Worm (Caenorhabditis elegans) whole organism, L4 larva: ENCODE results near the gene R01E6.2.
A peak's percentile ranks its signal among the peaks of the same experiment; 100 is the strongest.

Experiments
- F26F4.8 ChIP-seq: fragments of 200-800 bp; sonication (Bioruptor generic); conservative IDR thresholded peaks from 2 replicates; pipeline ENCODE4 v1.3.6; 2022; ENCODE audit warnings: missing genetic modification characterization, missing compliant biosample characterization
- T20F7.1 ChIP-seq: fragments of 200-800 bp; sonication (Bioruptor generic); optimal IDR thresholded peaks from 2 replicates; lab custom pipeline; 2018; ENCODE audit warnings: mild to moderate bottlenecking, missing genetic modification characterization, missing compliant biosample characterization
- T26A8.4 ChIP-seq: fragments of 200-800 bp; sonication (Bioruptor generic); IDR thresholded peaks from 2 replicates; pipeline ENCODE4 v1.3.6; 2022; ENCODE audit warnings: missing genetic modification characterization, missing compliant biosample characterization
- Y105C5A.15 ChIP-seq: fragments of 200-800 bp; sonication (Bioruptor generic); IDR thresholded peaks from 2 replicates; pipeline ENCODE4 v1.3.6; 2022; ENCODE audit warnings: missing genetic modification characterization, missing compliant biosample characterization
- Y75B8A.6 ChIP-seq: fragments of 200-800 bp; sonication (Bioruptor generic); IDR thresholded peaks from 2 replicates; pipeline ENCODE4 v1.3.6; 2022; ENCODE audit warnings: missing genetic modification reagents, missing genetic modification characterization, missing compliant biosample characterization
- ZK546.5 ChIP-seq, 2 experiments: sonication (generic microtip); optimal IDR thresholded peaks; 2 replicates each; lab custom pipeline; 2017; ENCODE audit warnings: missing biosample characterization in 2 of 2, missing genetic modification characterization in 2 of 2
- aha-1 ChIP-seq: fragments of 150-350 bp; peaks from one replicate; lab custom pipeline; 2014; ENCODE audit warnings: missing biosample characterization, missing genetic modification characterization
- ama-1 ChIP-seq: fragments of 150-350 bp; optimal IDR thresholded peaks from 2 replicates; lab custom pipeline; 2014; ENCODE audit warnings: inconsistent platforms, mixed read lengths
- ceh-62 ChIP-seq: sonication (generic microtip); optimal IDR thresholded peaks from 2 replicates; lab custom pipeline; 2017; ENCODE audit warnings: missing biosample characterization, missing genetic modification characterization
- daf-16 ChIP-seq, 3 experiments: sonication (generic microtip); optimal IDR thresholded peaks; 2 replicates each; lab custom pipeline; 2016 to 2017; ENCODE audit warnings: missing genetic modification characterization in 3 of 3, missing genetic modification reagents in 3 of 3, mild to moderate bottlenecking in 2 of 3, missing compliant biosample characterization in 2 of 3, missing biosample characterization in 1 of 3, moderate library complexity in 1 of 3
- daf-19 ChIP-seq: fragments of 200-800 bp; sonication (Bioruptor generic); conservative IDR thresholded peaks from 2 replicates; pipeline ENCODE4 v1.3.6; 2022; ENCODE audit warnings: missing genetic modification characterization, missing compliant biosample characterization
- dmd-6 ChIP-seq: fragments of 200-800 bp; sonication (Bioruptor generic); IDR thresholded peaks from 2 replicates; pipeline ENCODE4 v1.3.6; 2022; ENCODE audit warnings: missing genetic modification reagents, missing genetic modification characterization, missing compliant biosample characterization
- dve-1 ChIP-seq: sonication (generic microtip); optimal IDR thresholded peaks from 2 replicates; lab custom pipeline; 2017; ENCODE audit warnings: antibody characterized with exemption, mild to moderate bottlenecking, missing genetic modification characterization, missing compliant biosample characterization; ENCODE audit not compliant: insufficient read depth
- egl-43 ChIP-seq: fragments of 200-800 bp; sonication (Bioruptor generic); IDR thresholded peaks from 2 replicates; pipeline ENCODE4 v1.3.6; 2022; ENCODE audit warnings: missing genetic modification reagents, missing genetic modification characterization, missing compliant biosample characterization
- fkh-10 ChIP-seq: fragments of 150-350 bp; optimal IDR thresholded peaks from 2 replicates; lab custom pipeline; 2014; ENCODE audit warnings: missing biosample characterization, missing genetic modification reagents, missing genetic modification characterization
- hlh-30 ChIP-seq: sonication (generic microtip); optimal IDR thresholded peaks from 2 replicates; lab custom pipeline; 2017; ENCODE audit warnings: antibody characterized with exemption, mild to moderate bottlenecking, missing genetic modification characterization, missing compliant biosample characterization; ENCODE audit not compliant: insufficient read depth
- lin-13 ChIP-seq: fragments of 150-350 bp; optimal IDR thresholded peaks from 2 replicates; lab custom pipeline; 2014; ENCODE audit warnings: missing biosample characterization, missing genetic modification reagents, missing genetic modification characterization
- lin-15B ChIP-seq: fragments of 150-350 bp; sonication (generic microtip); optimal IDR thresholded peaks from 3 replicates; lab custom pipeline; 2014; ENCODE audit warnings: missing biosample characterization, missing genetic modification characterization
- lin-38 ChIP-seq: fragments of 200-800 bp; sonication (Bioruptor generic); IDR thresholded peaks from 2 replicates; pipeline ENCODE4 v1.3.6; 2022; ENCODE audit warnings: missing genetic modification reagents, missing genetic modification characterization, missing compliant biosample characterization
- lsy-2 ChIP-seq, 2 experiments: fragments of 150-350 bp in 1 of 2; sonication (generic microtip) in 1 of 2; optimal IDR thresholded peaks; 2 replicates each; lab custom pipeline; 2014 to 2017; ENCODE audit warnings: missing biosample characterization in 2 of 2, missing genetic modification characterization in 2 of 2
- madf-5 ChIP-seq, 2 experiments: fragments of 200-800 bp; sonication (Bioruptor generic); IDR thresholded peaks; 2 replicates each; pipeline ENCODE4 v1.3.6; 2022; ENCODE audit warnings: missing compliant biosample characterization in 2 of 2, missing genetic modification characterization in 2 of 2
- mxl-3 ChIP-seq: fragments of 200-800 bp; sonication (Bioruptor generic); optimal IDR thresholded peaks from 2 replicates; lab custom pipeline; 2018; ENCODE audit warnings: mild to moderate bottlenecking, missing genetic modification characterization, missing compliant biosample characterization
- nhr-11 ChIP-seq: fragments of 150-350 bp; optimal IDR thresholded peaks from 2 replicates; lab custom pipeline; 2014; ENCODE audit warnings: missing biosample characterization, missing genetic modification characterization
- nhr-25 ChIP-seq: sonication (generic microtip); optimal IDR thresholded peaks from 2 replicates; lab custom pipeline; 2017; ENCODE audit warnings: missing genetic modification characterization, mild to moderate bottlenecking, missing compliant biosample characterization, antibody characterized with exemption, moderate library complexity, borderline replicate concordance; ENCODE audit not compliant: insufficient read depth
- nhr-28 ChIP-seq: fragments of 150-350 bp; optimal IDR thresholded peaks from 2 replicates; lab custom pipeline; 2014; ENCODE audit warnings: missing biosample characterization, missing genetic modification characterization
- nhr-41 ChIP-seq: fragments of 200-800 bp; sonication (Bioruptor generic); IDR thresholded peaks from 2 replicates; pipeline ENCODE4 v1.3.6; 2022; ENCODE audit warnings: missing genetic modification reagents, missing genetic modification characterization, missing compliant biosample characterization
- nhr-42 ChIP-seq: fragments of 200-800 bp; sonication (Bioruptor generic); IDR thresholded peaks from 2 replicates; pipeline ENCODE4 v1.3.6; 2022; ENCODE audit warnings: missing genetic modification characterization, missing compliant biosample characterization
- sdz-12 ChIP-seq: fragments of 200-800 bp; sonication (Bioruptor generic); optimal IDR thresholded peaks from 2 replicates; lab custom pipeline; 2018; ENCODE audit warnings: mild to moderate bottlenecking, missing genetic modification characterization, missing compliant biosample characterization
- set-16 ChIP-seq: fragments of 200-800 bp; sonication (Bioruptor generic); IDR thresholded peaks from 2 replicates; pipeline ENCODE4 v1.3.6; 2022; ENCODE audit warnings: missing genetic modification reagents, missing genetic modification characterization, missing compliant biosample characterization
- spr-1 ChIP-seq: sonication (generic microtip); optimal IDR thresholded peaks from 2 replicates; lab custom pipeline; 2016; ENCODE audit warnings: mild to moderate bottlenecking, missing genetic modification characterization, missing compliant biosample characterization
- tra-1 ChIP-seq: fragments of 200-800 bp; sonication (Bioruptor generic); IDR thresholded peaks from 2 replicates; pipeline ENCODE4 v1.3.6; 2022; ENCODE audit warnings: missing genetic modification reagents, missing genetic modification characterization, missing compliant biosample characterization
- unc-130 ChIP-seq: sonication (generic microtip); optimal IDR thresholded peaks from 2 replicates; lab custom pipeline; 2016; ENCODE audit warnings: missing genetic modification reagents, missing genetic modification characterization, missing compliant biosample characterization
- unc-39 ChIP-seq: sonication (generic microtip); optimal IDR thresholded peaks from 2 replicates; lab custom pipeline; 2017; ENCODE audit warnings: missing biosample characterization, missing genetic modification characterization
- unc-62 ChIP-seq, 3 experiments: fragments of 150-350 bp in 1 of 3; sonication (generic microtip); optimal IDR thresholded peaks in 2 of 3; peaks in 1 of 3; 1 replicate in 1 of 3; 2 replicates in 2 of 3; lab custom pipeline; 2014 to 2017; ENCODE audit warnings: missing biosample characterization in 3 of 3, missing genetic modification characterization in 3 of 3, missing genetic modification reagents in 3 of 3, missing genotype in 1 of 3
- zfp-3 ChIP-seq: fragments of 200-800 bp; sonication (Bioruptor generic); conservative IDR thresholded peaks from 2 replicates; pipeline ENCODE4 v1.3.6; 2022; ENCODE audit warnings: missing genetic modification reagents, missing genetic modification characterization, missing compliant biosample characterization
- ztf-7 ChIP-seq: fragments of 150-350 bp; optimal IDR thresholded peaks from 2 replicates; lab custom pipeline; 2014; ENCODE audit warnings: missing biosample characterization, missing genetic modification characterization

Gene R01E6.2

DNA sequence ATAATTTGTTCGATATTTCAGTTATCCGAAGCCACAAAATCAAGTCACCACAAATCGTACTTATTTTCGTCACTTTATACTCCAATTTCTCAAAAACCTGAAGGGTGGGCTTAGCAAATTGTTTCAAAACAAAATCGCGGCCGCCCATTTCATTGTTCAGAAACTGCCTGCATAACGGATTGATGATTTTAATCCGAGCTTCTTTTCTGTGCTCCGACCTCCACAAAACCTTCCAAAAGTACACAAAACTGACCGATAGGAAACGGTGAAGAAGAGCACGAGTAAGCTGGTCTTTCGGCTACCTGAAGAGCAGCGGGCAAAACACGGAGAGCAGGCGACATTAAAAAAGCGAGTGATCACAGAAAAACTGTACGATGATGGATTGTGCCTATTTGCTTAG, at the start of gene R01E6.2:
Gene R01E6.2 (minus strand): TSS at position 101 of the 400 bp plus-strand sequence.
- TF ChIP-seq dve-1 (tag; lab: Kevin White, UChicago) = no peak
- no peak for TF ChIP-seq F26F4.8
- TF ChIP-seq nhr-41 (GFP tag; lab: Robert Waterston, UW) = no peak
- TF ChIP-seq T26A8.4 (GFP tag; lab: Robert Waterston, UW) = no peak
- no peak for TF ChIP-seq Y105C5A.15 (GFP tag; lab: Robert Waterston, UW)
- no peak for TF ChIP-seq unc-130 (GFP tag; lab: Kevin White, UChicago)
- TF ChIP-seq fkh-10 = no peak

ce11 chrX:13615181-13615580, 48.8 kb upstream of the R01E6.2 start:
- TF ChIP-seq daf-19 (GFP tag; lab: Robert Waterston, UW) = no peak
- TF ChIP-seq T20F7.1 = no peak
- TF ChIP-seq unc-62 (GFP tag; optimal IDR thresholded peaks at IDR 0.05 in 1 of 2; lab: Kevin White, UChicago) = peak in 1 of 2 experiments; percentile 57
- no peak for TF ChIP-seq unc-62 (tag; optimal IDR thresholded peaks at IDR 0.05; lab: Kevin White, UChicago)
- no peak for TF ChIP-seq mxl-3 (GFP tag; lab: Kevin White, UChicago)
- TF ChIP-seq madf-5 (GFP tag; IDR thresholded peaks at IDR 0.05; lab: Robert Waterston, UW) = no peak
- TF ChIP-seq, all 104 proteins: peak for 1

DNA sequence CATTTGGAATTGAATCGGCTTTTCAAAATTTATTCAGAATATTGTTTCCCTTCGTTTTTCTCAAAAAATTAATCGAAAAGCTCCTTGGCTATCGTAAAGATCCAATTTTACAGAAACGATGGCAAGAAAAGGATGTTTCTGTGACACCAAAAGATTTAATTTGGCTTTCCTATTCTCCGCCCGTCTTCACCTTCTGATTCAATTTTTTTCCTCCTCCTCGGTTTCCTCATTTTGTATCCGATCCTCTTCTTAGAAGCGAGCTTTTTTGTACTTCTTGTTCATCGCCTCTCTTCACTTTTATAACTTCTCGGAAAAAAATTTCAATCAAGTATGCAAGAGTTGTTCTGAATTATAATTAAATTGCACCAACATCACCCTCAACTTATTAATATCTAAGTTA, 43.7 kb upstream of the R01E6.2 start:
- TF ChIP-seq unc-39 (tag; lab: Kevin White, UChicago) = no peak
- peak; percentile 52 for TF ChIP-seq fkh-10

DNA sequence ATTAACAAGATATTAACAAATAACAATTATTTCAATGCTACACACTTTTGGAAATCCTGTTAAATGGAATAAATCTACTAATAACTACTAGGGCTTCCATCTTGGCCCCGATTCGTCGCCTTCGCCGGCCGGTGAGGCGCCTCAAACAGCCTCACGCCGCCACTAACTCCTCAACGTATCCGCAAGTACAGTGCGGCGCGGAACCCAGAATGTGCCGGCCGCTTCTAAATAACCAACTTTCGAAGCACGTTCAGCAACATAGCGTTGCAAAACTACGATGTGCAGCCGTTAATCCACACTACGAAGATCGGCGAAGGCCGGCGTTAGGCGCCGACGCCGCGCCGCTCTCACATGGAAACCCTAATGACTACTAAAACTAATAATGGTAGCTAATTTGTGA, 39.5 kb upstream of the R01E6.2 start:
- TF ChIP-seq Y75B8A.6 (GFP tag; lab: Robert Waterston, UW) = no peak
- TF ChIP-seq lin-15B (tag; lab: Kevin White, UChicago) = no peak
- no peak for TF ChIP-seq ztf-7 (tag; lab: Kevin White, UChicago)
- TF ChIP-seq, all 104 proteins: peak for 0

ce11 chrX:13604946-13605617, 38.7 kb upstream of the R01E6.2 start, which contains the start of gene F54B11.9:
F54B11.9 (plus strand) TSS chrX:13605567.
- TF ChIP-seq aha-1 (peak; percentile 41), set-16 (GFP tag; lab: Robert Waterston, UW) (peak; percentile 13; the same call in 1 of the 2 replicates), ceh-62 (no peak), daf-16 (GFP tag; optimal IDR thresholded peaks at IDR 0.05; lab: Kevin White, UChicago) (peak in 1 of 2 experiments; percentile 28), daf-16 (tag; optimal IDR thresholded peaks at IDR 0.05; lab: Kevin White, UChicago) (no peak), nhr-11 (tag; lab: Kevin White, UChicago) (peak; percentile 56)
- TF ChIP-seq, all 104 proteins: peak for 4

DNA sequence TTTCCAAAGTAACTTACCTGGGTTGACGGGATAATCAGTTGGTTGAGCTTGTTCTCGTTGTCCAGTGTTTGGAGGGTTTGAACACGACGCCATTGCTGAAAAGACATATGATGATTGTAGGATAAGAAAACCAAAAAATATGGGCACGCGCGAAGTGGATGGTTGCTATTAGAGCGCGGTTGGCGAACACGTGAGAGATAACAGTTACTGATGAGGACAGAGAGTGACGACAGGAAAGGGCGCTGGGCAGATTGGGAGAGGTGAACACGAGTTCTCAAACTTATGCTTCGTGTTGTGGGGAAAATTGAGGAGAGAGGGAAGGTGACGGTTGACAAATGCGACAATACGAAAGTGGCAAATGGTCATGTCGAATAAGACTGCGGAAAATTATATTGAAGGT, 37.5 kb upstream of the R01E6.2 start, which contains the start of gene F54B11.8:
Gene F54B11.8 (minus strand): TSS at position 101 of the 400 bp plus-strand sequence.
- TF ChIP-seq mxl-3 (GFP tag; lab: Kevin White, UChicago) (peak; percentile 8), hlh-30 (tag; lab: Kevin White, UChicago) (peak; percentile 73), egl-43 (GFP tag; lab: Robert Waterston, UW) (no peak)
- TF ChIP-seq, all 104 proteins: peak for 2

DNA sequence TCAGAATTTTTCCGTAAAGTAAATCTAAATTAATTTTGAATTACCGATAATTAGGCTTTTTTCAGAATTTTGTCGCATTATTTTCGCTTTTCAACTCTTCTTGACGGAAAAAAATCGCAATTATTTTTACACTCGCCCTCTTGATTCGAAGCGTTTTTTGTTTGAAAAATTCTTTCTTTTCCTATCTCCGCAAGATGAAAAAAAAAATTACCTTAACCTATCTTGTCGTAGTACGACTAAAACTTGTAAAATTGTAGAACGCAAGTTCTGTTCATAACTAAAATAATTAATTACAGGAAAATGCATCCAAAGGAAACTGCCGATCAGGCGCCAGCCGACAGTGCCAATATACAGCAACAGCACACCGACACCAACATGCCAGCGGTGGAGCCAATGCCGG, 33.8 kb upstream of the R01E6.2 start, which contains the start of gene F54B11.7:
Gene F54B11.7 (plus strand): TSS at position 301 of the 400 bp plus-strand sequence.
- TF ChIP-seq nhr-25 = no peak
- TF ChIP-seq dmd-6 (GFP tag; lab: Robert Waterston, UW) = no peak
- TF ChIP-seq tra-1 = no peak
- TF ChIP-seq lin-38 (GFP tag; lab: Robert Waterston, UW) = no peak
- no peak for TF ChIP-seq nhr-28 (tag; lab: Kevin White, UChicago)
- no peak for TF ChIP-seq ZK546.5 (tag; optimal IDR thresholded peaks at IDR 0.05; lab: Kevin White, UChicago)
- no peak for TF ChIP-seq aha-1
- no peak for TF ChIP-seq nhr-42 (GFP tag; lab: Robert Waterston, UW)
- TF ChIP-seq lin-13 = no peak
- no peak for TF ChIP-seq fkh-10
- no peak for TF ChIP-seq zfp-3 (GFP tag; lab: Robert Waterston, UW)
- TF ChIP-seq spr-1 (tag; lab: Kevin White, UChicago) = no peak
- no peak for TF ChIP-seq sdz-12 (GFP tag; lab: Kevin White, UChicago)
- no peak for TF ChIP-seq Y105C5A.15 (GFP tag; lab: Robert Waterston, UW)
- TF ChIP-seq lsy-2 (tag; optimal IDR thresholded peaks at IDR 0.05; lab: Kevin White, UChicago) = no peak
- no peak for TF ChIP-seq ama-1
